Worm (Caenorhabditis elegans): ENCODE results near the gene tceb-3.

DNA sequence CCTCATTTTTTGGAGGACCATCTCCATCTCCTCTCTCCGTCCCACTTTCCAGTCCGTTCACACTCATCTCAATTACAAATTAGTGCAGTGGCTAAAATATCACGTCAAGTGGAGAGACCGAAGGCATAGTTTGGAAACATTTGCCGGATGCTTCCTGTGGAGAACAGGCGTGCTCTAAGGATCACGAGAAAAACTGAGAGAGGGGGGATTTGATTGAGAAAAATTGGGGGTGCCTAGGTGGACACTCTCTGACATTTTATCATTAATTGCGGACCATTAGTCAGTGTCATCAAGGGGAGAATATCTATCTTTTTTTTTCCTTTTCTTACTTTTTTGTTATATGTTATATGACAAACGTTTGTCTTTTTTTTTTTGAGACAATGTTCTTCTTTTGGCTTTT is 34.8 kb upstream of the tceb-3 start:
- TF ChIP-seq C08G9.2 (tag; optimal IDR thresholded peaks at IDR 0.05) = no peak
- TF ChIP-seq elt-2 (tag; optimal IDR thresholded peaks at IDR 0.05) = no peak
- no peak for TF ChIP-seq dve-1 (tag; optimal IDR thresholded peaks at IDR 0.05)
- TF ChIP-seq pag-3 (tag; optimal IDR thresholded peaks at IDR 0.05; ENCODE audit: borderline replicate concordance) = no peak
- no peak for TF ChIP-seq nfya-1 (tag; optimal IDR thresholded peaks at IDR 0.05)
- no peak for TF ChIP-seq sox-4 (tag; optimal IDR thresholded peaks at IDR 0.05)
- TF ChIP-seq pha-4 (tag; optimal IDR thresholded peaks at IDR 0.05) = no peak
- TF ChIP-seq ceh-6 (GFP tag; optimal IDR thresholded peaks at IDR 0.05) = no peak
- no peak for TF ChIP-seq ceh-48 (tag; optimal IDR thresholded peaks at IDR 0.05)
- TF ChIP-seq ama-1 (optimal IDR thresholded peaks at IDR 0.05) = no peak
- no peak for TF ChIP-seq pros-1 (tag; optimal IDR thresholded peaks at IDR 0.05)
